Worm (Caenorhabditis elegans) whole organism, L4 larva: Measurements from ENCODE around the gene ptb-1.

Experiments used
- F44E2.7 ChIP-seq: fragments of 200-800 bp; sonication (Bioruptor generic); IDR thresholded peaks from 2 replicates; pipeline ENCODE4 v2.1.2; 2022; ENCODE audit warnings: missing genetic modification characterization, missing compliant biosample characterization
- T20F7.1 ChIP-seq: fragments of 200-800 bp; sonication (Bioruptor generic); optimal IDR thresholded peaks from 2 replicates; lab custom pipeline; 2018; ENCODE audit warnings: mild to moderate bottlenecking, missing genetic modification characterization, missing compliant biosample characterization
- T26A8.4 ChIP-seq: fragments of 200-800 bp; sonication (Bioruptor generic); IDR thresholded peaks from 2 replicates; pipeline ENCODE4 v1.3.6; 2022; ENCODE audit warnings: missing genetic modification characterization, missing compliant biosample characterization
- Y105C5A.15 ChIP-seq: fragments of 200-800 bp; sonication (Bioruptor generic); IDR thresholded peaks from 2 replicates; pipeline ENCODE4 v1.3.6; 2022; ENCODE audit warnings: missing genetic modification characterization, missing compliant biosample characterization
- Y48G9A.11 ChIP-seq: fragments of 200-800 bp; sonication (Bioruptor generic); IDR thresholded peaks from 2 replicates; pipeline ENCODE4 v1.3.6; 2022; ENCODE audit warnings: missing genetic modification reagents, missing genetic modification characterization, missing compliant biosample characterization
- Y5F2A.4 ChIP-seq: fragments of 200-800 bp; sonication (Bioruptor generic); optimal IDR thresholded peaks from 2 replicates; lab custom pipeline; 2018; ENCODE audit warnings: mild to moderate bottlenecking, missing genetic modification characterization, missing compliant biosample characterization
- Y75B8A.6 ChIP-seq: fragments of 200-800 bp; sonication (Bioruptor generic); IDR thresholded peaks from 2 replicates; pipeline ENCODE4 v1.3.6; 2022; ENCODE audit warnings: missing genetic modification reagents, missing genetic modification characterization, missing compliant biosample characterization
- ama-1 ChIP-seq: fragments of 150-350 bp; optimal IDR thresholded peaks from 2 replicates; lab custom pipeline; 2014; ENCODE audit warnings: inconsistent platforms, mixed read lengths
- attf-4 ChIP-seq: sonication (generic microtip); optimal IDR thresholded peaks from 3 replicates; lab custom pipeline; 2017; ENCODE audit warnings: missing biosample characterization, missing genetic modification characterization
- ceh-28 ChIP-seq: fragments of 150-350 bp; optimal IDR thresholded peaks from 2 replicates; lab custom pipeline; 2014; ENCODE audit warnings: missing biosample characterization, missing genetic modification reagents, missing genetic modification characterization
- ceh-82 ChIP-seq: sonication (generic microtip); optimal IDR thresholded peaks from 2 replicates; lab custom pipeline; 2017; ENCODE audit warnings: missing biosample characterization, missing genetic modification characterization
- ces-1 ChIP-seq: fragments of 150-350 bp; sonication (generic microtip); optimal IDR thresholded peaks from 4 replicates; lab custom pipeline; 2014; ENCODE audit warnings: missing biosample characterization, missing genetic modification reagents, missing genetic modification characterization
- daf-16 ChIP-seq, 3 experiments: sonication (generic microtip); optimal IDR thresholded peaks; 2 replicates each; lab custom pipeline; 2016 to 2017; ENCODE audit warnings: missing genetic modification characterization in 3 of 3, missing genetic modification reagents in 3 of 3, mild to moderate bottlenecking in 2 of 3, missing compliant biosample characterization in 2 of 3, missing biosample characterization in 1 of 3, moderate library complexity in 1 of 3
- daf-8 ChIP-seq: fragments of 200-800 bp; sonication (Bioruptor generic); IDR thresholded peaks from 2 replicates; pipeline ENCODE4 v1.3.6; 2022; ENCODE audit warnings: missing genetic modification characterization, missing compliant biosample characterization
- dpl-1 ChIP-seq: fragments of 150-350 bp; optimal IDR thresholded peaks from 2 replicates; lab custom pipeline; 2014; ENCODE audit warnings: missing biosample characterization, missing genetic modification reagents, missing genetic modification characterization
- egl-43 ChIP-seq: fragments of 200-800 bp; sonication (Bioruptor generic); IDR thresholded peaks from 2 replicates; pipeline ENCODE4 v1.3.6; 2022; ENCODE audit warnings: missing genetic modification reagents, missing genetic modification characterization, missing compliant biosample characterization
- hif-1 ChIP-seq, 2 experiments: sonication (generic microtip); optimal IDR thresholded peaks; 2 replicates each; lab custom pipeline; 2016 to 2017; ENCODE audit warnings: missing compliant biosample characterization in 2 of 2, missing genetic modification characterization in 2 of 2, missing genetic modification reagents in 2 of 2, missing genotype in 2 of 2, mild to moderate bottlenecking in 1 of 2
- hlh-11 ChIP-seq: fragments of 200-800 bp; sonication (Bioruptor generic); optimal IDR thresholded peaks from 2 replicates; lab custom pipeline; 2018; ENCODE audit warnings: mild to moderate bottlenecking, missing genetic modification characterization, missing compliant biosample characterization
- hmg-1.1 ChIP-seq: fragments of 200-800 bp; sonication (Bioruptor generic); IDR thresholded peaks from 2 replicates; pipeline ENCODE4 v1.3.6; 2022; ENCODE audit warnings: missing genetic modification reagents, missing genetic modification characterization, missing compliant biosample characterization
- jun-1 ChIP-seq: fragments of 150-350 bp; optimal IDR thresholded peaks from 2 replicates; lab custom pipeline; 2014; ENCODE audit warnings: missing biosample characterization, missing genetic modification reagents, missing genetic modification characterization
- lim-7 ChIP-seq: fragments of 200-800 bp; sonication (Bioruptor generic); IDR thresholded peaks from 2 replicates; pipeline ENCODE4 v1.3.6; 2022; ENCODE audit warnings: missing genetic modification characterization, missing compliant biosample characterization
- lin-1 ChIP-seq: fragments of 200-800 bp; sonication (Bioruptor generic); IDR thresholded peaks from 2 replicates; pipeline ENCODE4 v1.3.6; 2022; ENCODE audit warnings: missing genetic modification reagents, missing genetic modification characterization, missing compliant biosample characterization
- lin-13 ChIP-seq: fragments of 150-350 bp; optimal IDR thresholded peaks from 2 replicates; lab custom pipeline; 2014; ENCODE audit warnings: missing biosample characterization, missing genetic modification reagents, missing genetic modification characterization
- lin-15B ChIP-seq: fragments of 150-350 bp; sonication (generic microtip); optimal IDR thresholded peaks from 3 replicates; lab custom pipeline; 2014; ENCODE audit warnings: missing biosample characterization, missing genetic modification characterization
- lin-29 ChIP-seq: fragments of 200-800 bp; sonication (Bioruptor generic); IDR thresholded peaks from 2 replicates; pipeline ENCODE4 v1.3.6; 2022; ENCODE audit warnings: missing genetic modification reagents, missing genetic modification characterization, missing compliant biosample characterization
- lin-39 ChIP-seq: fragments of 150-350 bp; optimal IDR thresholded peaks from 2 replicates; lab custom pipeline; 2014; ENCODE audit warnings: missing biosample characterization, missing genetic modification reagents, missing genetic modification characterization
- lir-3 ChIP-seq: sonication (generic microtip); optimal IDR thresholded peaks from 2 replicates; lab custom pipeline; 2016; ENCODE audit warnings: mild to moderate bottlenecking, missing genetic modification characterization, missing compliant biosample characterization
- lsy-2 ChIP-seq, 2 experiments: fragments of 150-350 bp in 1 of 2; sonication (generic microtip) in 1 of 2; optimal IDR thresholded peaks; 2 replicates each; lab custom pipeline; 2014 to 2017; ENCODE audit warnings: missing biosample characterization in 2 of 2, missing genetic modification characterization in 2 of 2
- mep-1 ChIP-seq: fragments of 150-350 bp; sonication (generic microtip); optimal IDR thresholded peaks from 3 replicates; lab custom pipeline; 2014; ENCODE audit warnings: missing biosample characterization, missing genetic modification characterization
- mxl-3 ChIP-seq: fragments of 200-800 bp; sonication (Bioruptor generic); optimal IDR thresholded peaks from 2 replicates; lab custom pipeline; 2018; ENCODE audit warnings: mild to moderate bottlenecking, missing genetic modification characterization, missing compliant biosample characterization
- nhr-111 ChIP-seq: fragments of 200-800 bp; sonication (Bioruptor generic); optimal IDR thresholded peaks from 2 replicates; lab custom pipeline; 2018; ENCODE audit warnings: mild to moderate bottlenecking, missing genetic modification characterization, missing compliant biosample characterization
- nhr-237 ChIP-seq: sonication (generic microtip); optimal IDR thresholded peaks from 2 replicates; lab custom pipeline; 2017; ENCODE audit warnings: missing biosample characterization, missing genetic modification characterization
- nhr-28 ChIP-seq: fragments of 150-350 bp; optimal IDR thresholded peaks from 2 replicates; lab custom pipeline; 2014; ENCODE audit warnings: missing biosample characterization, missing genetic modification characterization
- nhr-77 ChIP-seq: fragments of 150-350 bp; optimal IDR thresholded peaks from 2 replicates; lab custom pipeline; 2014; ENCODE audit warnings: missing biosample characterization, missing genetic modification characterization
- pqm-1 ChIP-seq: sonication (generic microtip); optimal IDR thresholded peaks from 2 replicates; lab custom pipeline; 2017; ENCODE audit warnings: missing biosample characterization, missing genetic modification characterization
- rbr-2 ChIP-seq: sonication (generic microtip); optimal IDR thresholded peaks from 2 replicates; lab custom pipeline; 2016; ENCODE audit warnings: missing genotype, missing genetic modification characterization, missing compliant biosample characterization
- skn-1 ChIP-seq: fragments of 150-350 bp; optimal IDR thresholded peaks from 2 replicates; lab custom pipeline; 2014; ENCODE audit warnings: missing biosample characterization, missing genetic modification characterization
- snpc-1.2 ChIP-seq: fragments of 200-800 bp; sonication (Bioruptor generic); IDR thresholded peaks from 2 replicates; pipeline ENCODE4 v1.3.6; 2022; ENCODE audit warnings: missing genetic modification reagents, missing genetic modification characterization, missing compliant biosample characterization
- tra-1 ChIP-seq: fragments of 200-800 bp; sonication (Bioruptor generic); IDR thresholded peaks from 2 replicates; pipeline ENCODE4 v1.3.6; 2022; ENCODE audit warnings: missing genetic modification reagents, missing genetic modification characterization, missing compliant biosample characterization
- unc-62 ChIP-seq, 3 experiments: fragments of 150-350 bp in 1 of 3; sonication (generic microtip); optimal IDR thresholded peaks in 2 of 3; peaks in 1 of 3; 1 replicate in 1 of 3; 2 replicates in 2 of 3; lab custom pipeline; 2014 to 2017; ENCODE audit warnings: missing biosample characterization in 3 of 3, missing genetic modification characterization in 3 of 3, missing genetic modification reagents in 3 of 3, missing genotype in 1 of 3
- vab-7 ChIP-seq: fragments of 200-800 bp; sonication (Bioruptor generic); IDR thresholded peaks from 2 replicates; pipeline ENCODE4 v1.3.6; 2022; ENCODE audit warnings: missing genetic modification reagents, missing genetic modification characterization, missing compliant biosample characterization
- ztf-11 ChIP-seq: fragments of 150-350 bp; optimal IDR thresholded peaks from 2 replicates; lab custom pipeline; 2014; ENCODE audit warnings: missing biosample characterization, missing genetic modification characterization
- ztf-7 ChIP-seq: fragments of 150-350 bp; optimal IDR thresholded peaks from 2 replicates; lab custom pipeline; 2014; ENCODE audit warnings: missing biosample characterization, missing genetic modification characterization

The ptb-1 gene

DNA sequence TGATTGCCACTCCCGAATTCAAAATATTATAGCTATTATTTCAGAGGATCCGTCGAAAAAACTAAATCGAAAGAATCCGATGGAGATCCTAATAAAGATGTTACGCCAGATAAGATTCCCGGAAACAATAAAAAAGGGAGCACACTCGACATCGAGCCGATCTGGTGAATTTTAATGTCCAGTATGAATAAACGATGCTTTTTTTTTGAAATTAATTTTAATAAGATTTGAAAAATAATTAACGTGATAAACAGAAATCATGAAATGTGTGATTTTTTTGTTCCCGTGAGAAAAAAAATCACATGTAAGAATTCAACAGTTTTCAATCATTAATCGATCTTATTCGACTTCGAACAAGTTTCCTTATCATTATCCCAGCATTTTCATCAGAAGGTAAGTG is 36.3 kb upstream of the ptb-1 start, which contains the start of gene M28.9:
Gene M28.9 (plus strand): TSS at position 301 of the 400 bp plus-strand sequence.
- TF ChIP-seq lin-15B (tag; lab: Kevin White, UChicago): no peak
- peak in 1 of 2 experiments; percentile 40 for TF ChIP-seq unc-62 (GFP tag; optimal IDR thresholded peaks at IDR 0.05 in 1 of 2; lab: Kevin White, UChicago)
- no peak for TF ChIP-seq unc-62 (tag; optimal IDR thresholded peaks at IDR 0.05; lab: Kevin White, UChicago)

DNA sequence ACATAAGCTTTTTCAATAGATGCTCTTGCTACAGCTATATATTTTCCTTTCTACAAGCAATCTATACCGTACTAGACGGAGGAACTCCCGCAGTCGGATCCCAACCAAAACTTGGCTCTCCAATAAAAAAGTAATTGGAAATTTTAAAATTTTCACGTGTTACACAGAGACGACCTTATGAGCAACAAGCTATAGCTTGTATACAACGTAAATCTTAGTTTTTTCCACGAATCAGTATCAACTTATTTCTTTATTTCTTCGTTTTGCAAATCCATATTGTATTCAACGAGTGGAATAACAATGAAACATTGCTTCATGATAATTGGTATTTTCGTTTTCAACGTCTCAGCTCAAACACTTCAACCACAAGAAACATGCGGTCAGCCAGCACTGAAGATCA is 32.0 kb upstream of the ptb-1 start, which contains the start of gene M28.4:
Gene M28.4 (plus strand): TSS at position 301 of the 400 bp plus-strand sequence.
- TF ChIP-seq ztf-7 (tag; lab: Kevin White, UChicago) (no peak), vab-7 (GFP tag; lab: Robert Waterston, UW) (no peak), pqm-1 (no peak), lin-39 (tag; lab: Kevin White, UChicago) (no peak), ces-1 (GFP tag; lab: Kevin White, UChicago) (no peak), hif-1 (tag; optimal IDR thresholded peaks at IDR 0.05; lab: Kevin White, UChicago) (no peak), Y5F2A.4 (GFP tag; lab: Kevin White, UChicago) (no peak), daf-8 (GFP tag; lab: Robert Waterston, UW) (no peak), Y48G9A.11 (GFP tag; lab: Robert Waterston, UW) (no peak), ztf-11 (tag; lab: Kevin White, UChicago) (no peak), egl-43 (GFP tag; lab: Robert Waterston, UW) (no peak), Y75B8A.6 (GFP tag; lab: Robert Waterston, UW) (no peak), lim-7 (no peak), nhr-237 (tag; lab: Kevin White, UChicago) (no peak), lin-29 (GFP tag; lab: Robert Waterston, UW) (no peak), Y105C5A.15 (GFP tag; lab: Robert Waterston, UW) (no peak), daf-16 (GFP tag; optimal IDR thresholded peaks at IDR 0.05; lab: Kevin White, UChicago) (no peak), daf-16 (tag; optimal IDR thresholded peaks at IDR 0.05; lab: Kevin White, UChicago) (no peak), tra-1 (GFP tag; lab: Robert Waterston, UW) (no peak)

DNA sequence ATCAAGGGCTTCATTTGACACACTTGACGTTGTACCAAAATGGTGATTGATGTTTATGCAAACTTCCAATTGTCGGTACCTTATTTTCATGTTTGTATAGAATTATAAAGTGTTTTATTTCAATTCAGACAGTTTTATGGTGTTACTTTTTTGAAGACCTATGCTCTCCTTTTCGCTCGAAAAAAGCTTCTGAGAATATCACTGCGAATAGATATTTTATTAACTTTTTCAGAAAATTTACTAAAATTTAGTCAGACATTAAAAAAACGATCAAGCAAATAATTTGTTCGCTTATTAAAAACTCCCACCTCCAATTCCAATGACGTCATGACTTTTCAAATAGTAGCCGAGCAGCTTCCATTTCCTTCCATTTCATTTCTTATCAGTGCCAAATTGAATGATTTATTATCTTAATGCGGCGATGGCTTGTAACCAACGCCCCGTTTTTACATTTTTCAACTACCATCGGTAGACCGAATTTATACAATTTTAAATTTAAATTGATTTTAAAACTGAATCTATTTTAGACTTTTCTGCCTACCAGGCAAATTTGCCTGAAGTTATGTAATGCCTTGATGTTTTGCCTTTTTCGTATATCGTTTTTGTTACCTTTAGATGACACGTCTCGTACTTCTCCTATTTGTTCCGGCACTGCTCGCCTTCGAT is 28.4 kb upstream of the ptb-1 start, which contains the start of gene M28.10:
Gene M28.10 (plus strand): TSS at position 616 of the 666 bp plus-strand sequence.
- TF ChIP-seq mep-1 (tag; lab: Kevin White, UChicago) (no peak), snpc-1.2 (no peak), unc-62 (GFP tag; optimal IDR thresholded peaks at IDR 0.05 in 1 of 2; lab: Kevin White, UChicago) (peak in 1 of 2 experiments; percentile 97), unc-62 (tag; optimal IDR thresholded peaks at IDR 0.05; lab: Kevin White, UChicago) (no peak), F44E2.7 (GFP tag; lab: Robert Waterston, UW) (no peak), Y75B8A.6 (GFP tag; lab: Robert Waterston, UW) (no peak), skn-1 (tag; lab: Kevin White, UChicago) (no peak), nhr-77 (tag; lab: Kevin White, UChicago) (no peak), rbr-2 (no peak), hmg-1.1 (GFP tag; lab: Robert Waterston, UW) (no peak), lin-13 (GFP tag; lab: Kevin White, UChicago) (no peak), ama-1 (lab: Kevin White, UChicago) (no peak), dpl-1 (GFP tag; lab: Kevin White, UChicago) (no peak), ceh-28 (tag; lab: Kevin White, UChicago) (no peak), lin-1 (no peak), attf-4 (tag; lab: Kevin White, UChicago) (no peak), T26A8.4 (GFP tag; lab: Robert Waterston, UW) (no peak), ceh-82 (no peak), lir-3 (no peak), nhr-111 (GFP tag; lab: Kevin White, UChicago) (no peak), pqm-1 (peak; percentile 15), nhr-28 (tag; lab: Kevin White, UChicago) (no peak), lsy-2 (tag; optimal IDR thresholded peaks at IDR 0.05; lab: Kevin White, UChicago) (no peak), T20F7.1 (GFP tag; lab: Kevin White, UChicago) (no peak), mxl-3 (no peak), hlh-11 (tag; lab: Kevin White, UChicago) (peak; percentile 10), jun-1 (no peak)
- TF ChIP-seq, all 104 proteins: peak for 3
